Worm (Caenorhabditis elegans) whole organism, L4 larva: ENCODE data around the gene trxr-2.

ENCODE experiments used
- F26F4.8 ChIP-seq: fragments of 200-800 bp; sonication (Bioruptor generic); conservative IDR thresholded peaks from 2 replicates; pipeline ENCODE4 v1.3.6; 2022; ENCODE audit warnings: missing genetic modification characterization, missing compliant biosample characterization
- T26A8.4 ChIP-seq: fragments of 200-800 bp; sonication (Bioruptor generic); IDR thresholded peaks from 2 replicates; pipeline ENCODE4 v1.3.6; 2022; ENCODE audit warnings: missing genetic modification characterization, missing compliant biosample characterization
- Y5F2A.4 ChIP-seq: fragments of 200-800 bp; sonication (Bioruptor generic); optimal IDR thresholded peaks from 2 replicates; lab custom pipeline; 2018; ENCODE audit warnings: mild to moderate bottlenecking, missing genetic modification characterization, missing compliant biosample characterization
- ZK337.2 ChIP-seq: fragments of 200-800 bp; sonication (Bioruptor generic); IDR thresholded peaks from 2 replicates; pipeline ENCODE4 v1.3.6; 2022; ENCODE audit warnings: missing genetic modification reagents, missing genetic modification characterization, missing compliant biosample characterization
- aly-2 ChIP-seq: sonication (generic microtip); optimal IDR thresholded peaks from 2 replicates; lab custom pipeline; 2018; ENCODE audit warnings: missing biosample characterization, missing genetic modification characterization
- ama-1 ChIP-seq: fragments of 150-350 bp; optimal IDR thresholded peaks from 2 replicates; lab custom pipeline; 2014; ENCODE audit warnings: inconsistent platforms, mixed read lengths
- arid-1 ChIP-seq: fragments of 200-800 bp; sonication (Bioruptor generic); conservative IDR thresholded peaks from 2 replicates; pipeline ENCODE4 v1.3.6; 2022; ENCODE audit warnings: missing genetic modification reagents, missing genetic modification characterization, missing compliant biosample characterization
- attf-4 ChIP-seq: sonication (generic microtip); optimal IDR thresholded peaks from 3 replicates; lab custom pipeline; 2017; ENCODE audit warnings: missing biosample characterization, missing genetic modification characterization
- ceh-20 ChIP-seq: fragments of 200-800 bp; sonication (Bioruptor generic); IDR thresholded peaks from 2 replicates; pipeline ENCODE4 v1.3.6; 2022; ENCODE audit warnings: missing genetic modification reagents, missing genetic modification characterization, missing compliant biosample characterization
- ceh-28 ChIP-seq: fragments of 150-350 bp; optimal IDR thresholded peaks from 2 replicates; lab custom pipeline; 2014; ENCODE audit warnings: missing biosample characterization, missing genetic modification reagents, missing genetic modification characterization
- ceh-44 ChIP-seq: fragments of 200-800 bp; sonication (Bioruptor generic); IDR thresholded peaks from 2 replicates; pipeline ENCODE4 v1.3.6; 2022; ENCODE audit warnings: missing genetic modification reagents, missing genetic modification characterization, missing compliant biosample characterization
- ctbp-1 ChIP-seq: fragments of 200-800 bp; sonication (Bioruptor generic); IDR thresholded peaks from 2 replicates; pipeline ENCODE4 v1.3.6; 2022; ENCODE audit warnings: missing genetic modification reagents, missing genetic modification characterization, missing compliant biosample characterization
- daf-16 ChIP-seq, 3 experiments: sonication (generic microtip); optimal IDR thresholded peaks; 2 replicates each; lab custom pipeline; 2016 to 2017; ENCODE audit warnings: missing genetic modification characterization in 3 of 3, missing genetic modification reagents in 3 of 3, mild to moderate bottlenecking in 2 of 3, missing compliant biosample characterization in 2 of 3, missing biosample characterization in 1 of 3, moderate library complexity in 1 of 3
- daf-19 ChIP-seq: fragments of 200-800 bp; sonication (Bioruptor generic); conservative IDR thresholded peaks from 2 replicates; pipeline ENCODE4 v1.3.6; 2022; ENCODE audit warnings: missing genetic modification characterization, missing compliant biosample characterization
- dmd-9 ChIP-seq: fragments of 200-800 bp; sonication (Bioruptor generic); IDR thresholded peaks from 2 replicates; pipeline ENCODE4 v1.3.6; 2022; ENCODE audit warnings: missing genetic modification reagents, missing genetic modification characterization, missing compliant biosample characterization
- dpl-1 ChIP-seq: fragments of 150-350 bp; optimal IDR thresholded peaks from 2 replicates; lab custom pipeline; 2014; ENCODE audit warnings: missing biosample characterization, missing genetic modification reagents, missing genetic modification characterization
- dve-1 ChIP-seq: sonication (generic microtip); optimal IDR thresholded peaks from 2 replicates; lab custom pipeline; 2017; ENCODE audit warnings: antibody characterized with exemption, mild to moderate bottlenecking, missing genetic modification characterization, missing compliant biosample characterization; ENCODE audit not compliant: insufficient read depth
- egl-43 ChIP-seq: fragments of 200-800 bp; sonication (Bioruptor generic); IDR thresholded peaks from 2 replicates; pipeline ENCODE4 v1.3.6; 2022; ENCODE audit warnings: missing genetic modification reagents, missing genetic modification characterization, missing compliant biosample characterization
- fos-1 ChIP-seq: fragments of 150-350 bp; optimal IDR thresholded peaks from 2 replicates; lab custom pipeline; 2014; ENCODE audit warnings: missing biosample characterization, missing genetic modification characterization
- gei-8 ChIP-seq: fragments of 200-800 bp; sonication (Bioruptor generic); optimal IDR thresholded peaks from 2 replicates; lab custom pipeline; 2018; ENCODE audit warnings: mild to moderate bottlenecking, missing genetic modification characterization, missing compliant biosample characterization
- hif-1 ChIP-seq, 2 experiments: sonication (generic microtip); optimal IDR thresholded peaks; 2 replicates each; lab custom pipeline; 2016 to 2017; ENCODE audit warnings: missing compliant biosample characterization in 2 of 2, missing genetic modification characterization in 2 of 2, missing genetic modification reagents in 2 of 2, missing genotype in 2 of 2, mild to moderate bottlenecking in 1 of 2
- hlh-11 ChIP-seq: fragments of 200-800 bp; sonication (Bioruptor generic); optimal IDR thresholded peaks from 2 replicates; lab custom pipeline; 2018; ENCODE audit warnings: mild to moderate bottlenecking, missing genetic modification characterization, missing compliant biosample characterization
- jun-1 ChIP-seq: fragments of 150-350 bp; optimal IDR thresholded peaks from 2 replicates; lab custom pipeline; 2014; ENCODE audit warnings: missing biosample characterization, missing genetic modification reagents, missing genetic modification characterization
- lin-38 ChIP-seq: fragments of 200-800 bp; sonication (Bioruptor generic); IDR thresholded peaks from 2 replicates; pipeline ENCODE4 v1.3.6; 2022; ENCODE audit warnings: missing genetic modification reagents, missing genetic modification characterization, missing compliant biosample characterization
- madf-5 ChIP-seq, 2 experiments: fragments of 200-800 bp; sonication (Bioruptor generic); IDR thresholded peaks; 2 replicates each; pipeline ENCODE4 v1.3.6; 2022; ENCODE audit warnings: missing compliant biosample characterization in 2 of 2, missing genetic modification characterization in 2 of 2
- mdl-1 ChIP-seq, 2 experiments: fragments of 150-350 bp in 1 of 2; sonication (generic microtip) in 1 of 2; optimal IDR thresholded peaks; 2 replicates each; lab custom pipeline; 2014 to 2017; ENCODE audit warnings: missing biosample characterization in 2 of 2, missing genetic modification characterization in 2 of 2
- mdt-29 ChIP-seq: fragments of 200-800 bp; sonication (Bioruptor generic); IDR thresholded peaks from 2 replicates; pipeline ENCODE4 v1.3.6; 2022; ENCODE audit warnings: missing genetic modification reagents, missing genetic modification characterization, missing compliant biosample characterization
- mep-1 ChIP-seq: fragments of 150-350 bp; sonication (generic microtip); optimal IDR thresholded peaks from 3 replicates; lab custom pipeline; 2014; ENCODE audit warnings: missing biosample characterization, missing genetic modification characterization
- mes-2 ChIP-seq: sonication (generic microtip); optimal IDR thresholded peaks from 2 replicates; lab custom pipeline; 2016; ENCODE audit warnings: missing genotype, mild to moderate bottlenecking, missing genetic modification characterization, missing compliant biosample characterization; ENCODE audit not compliant: poor library complexity, severe bottlenecking
- nhr-10 ChIP-seq: fragments of 150-350 bp; optimal IDR thresholded peaks from 2 replicates; lab custom pipeline; 2014; ENCODE audit warnings: missing biosample characterization, missing genetic modification characterization
- nhr-111 ChIP-seq: fragments of 200-800 bp; sonication (Bioruptor generic); optimal IDR thresholded peaks from 2 replicates; lab custom pipeline; 2018; ENCODE audit warnings: mild to moderate bottlenecking, missing genetic modification characterization, missing compliant biosample characterization
- nhr-25 ChIP-seq: sonication (generic microtip); optimal IDR thresholded peaks from 2 replicates; lab custom pipeline; 2017; ENCODE audit warnings: missing genetic modification characterization, mild to moderate bottlenecking, missing compliant biosample characterization, antibody characterized with exemption, moderate library complexity, borderline replicate concordance; ENCODE audit not compliant: insufficient read depth
- nhr-42 ChIP-seq: fragments of 200-800 bp; sonication (Bioruptor generic); IDR thresholded peaks from 2 replicates; pipeline ENCODE4 v1.3.6; 2022; ENCODE audit warnings: missing genetic modification characterization, missing compliant biosample characterization
- nhr-77 ChIP-seq: fragments of 150-350 bp; optimal IDR thresholded peaks from 2 replicates; lab custom pipeline; 2014; ENCODE audit warnings: missing biosample characterization, missing genetic modification characterization
- php-3 ChIP-seq: fragments of 200-800 bp; sonication (Bioruptor generic); IDR thresholded peaks from 2 replicates; pipeline ENCODE4 v1.3.6; 2022; ENCODE audit warnings: missing genetic modification reagents, missing genetic modification characterization, missing compliant biosample characterization
- unc-130 ChIP-seq: sonication (generic microtip); optimal IDR thresholded peaks from 2 replicates; lab custom pipeline; 2016; ENCODE audit warnings: missing genetic modification reagents, missing genetic modification characterization, missing compliant biosample characterization
- unc-62 ChIP-seq, 3 experiments: fragments of 150-350 bp in 1 of 3; sonication (generic microtip); optimal IDR thresholded peaks in 2 of 3; peaks in 1 of 3; 1 replicate in 1 of 3; 2 replicates in 2 of 3; lab custom pipeline; 2014 to 2017; ENCODE audit warnings: missing biosample characterization in 3 of 3, missing genetic modification characterization in 3 of 3, missing genetic modification reagents in 3 of 3, missing genotype in 1 of 3
- zag-1 ChIP-seq: fragments of 150-350 bp; optimal IDR thresholded peaks from 2 replicates; lab custom pipeline; 2014; ENCODE audit warnings: missing biosample characterization, missing genetic modification characterization
- zfp-2 ChIP-seq: sonication (generic microtip); optimal IDR thresholded peaks from 2 replicates; lab custom pipeline; 2016; ENCODE audit warnings: mild to moderate bottlenecking, missing genetic modification characterization, missing compliant biosample characterization

trxr-2 gene

ce11 chrIII:8911598-8912194, 1.9 kb upstream of the trxr-2 start, which contains the start of gene tpk-1:
tpk-1 (plus strand) TSS chrIII:8912144.
- TF ChIP-seq Y5F2A.4, result no peak
- TF ChIP-seq egl-43 (GFP tag; lab: Robert Waterston, UW), result no peak
- no peak for TF ChIP-seq zag-1 (tag; lab: Kevin White, UChicago)
- no peak for TF ChIP-seq dve-1 (tag; lab: Kevin White, UChicago)
- TF ChIP-seq mep-1 (tag; lab: Kevin White, UChicago), result peak; percentile 19
- TF ChIP-seq nhr-77 (tag; lab: Kevin White, UChicago), result no peak
- no peak for TF ChIP-seq nhr-10
- peak; percentile 68 for TF ChIP-seq ama-1
- TF ChIP-seq mdt-29 (GFP tag; lab: Robert Waterston, UW), result 0 out of 2 replicates have a peak, but pooled peaks have one; percentile 9
- peak; percentile 27; the same call in 1 of the 2 replicates for TF ChIP-seq T26A8.4 (GFP tag; lab: Robert Waterston, UW)
- no peak for TF ChIP-seq fos-1 (tag; lab: Kevin White, UChicago)
- no peak for TF ChIP-seq daf-16 (GFP tag; optimal IDR thresholded peaks at IDR 0.05; lab: Kevin White, UChicago)
- no peak for TF ChIP-seq daf-16 (tag; optimal IDR thresholded peaks at IDR 0.05; lab: Kevin White, UChicago)
- no peak for TF ChIP-seq ZK337.2 (GFP tag; lab: Robert Waterston, UW)
- no peak for TF ChIP-seq madf-5 (GFP tag; IDR thresholded peaks at IDR 0.05; lab: Robert Waterston, UW)
- TF ChIP-seq arid-1 (GFP tag; lab: Robert Waterston, UW), result no peak
- TF ChIP-seq nhr-111 (GFP tag; lab: Kevin White, UChicago), result no peak
- no peak for TF ChIP-seq hif-1 (tag; optimal IDR thresholded peaks at IDR 0.05; lab: Kevin White, UChicago)
- no peak for TF ChIP-seq F26F4.8
- TF ChIP-seq nhr-25 (tag; lab: Kevin White, UChicago), result no peak
- TF ChIP-seq jun-1 (tag; lab: Kevin White, UChicago), result no peak
- TF ChIP-seq mdl-1 (tag; optimal IDR thresholded peaks at IDR 0.05; lab: Kevin White, UChicago), result no peak
- no peak for TF ChIP-seq mes-2 (tag; lab: Kevin White, UChicago)
- no peak for TF ChIP-seq php-3 (GFP tag; lab: Robert Waterston, UW)
- no peak for TF ChIP-seq unc-130 (GFP tag; lab: Kevin White, UChicago)
- TF ChIP-seq ceh-20 (GFP tag; lab: Robert Waterston, UW), result no peak

- TF ChIP-seq dpl-1, result no peak
- no peak for TF ChIP-seq gei-8 (GFP tag; lab: Kevin White, UChicago)
- no peak for TF ChIP-seq madf-5 (GFP tag; IDR thresholded peaks at IDR 0.05; lab: Robert Waterston, UW)
Observed at ce11 chrIII:8917879-8918381, 4.4 kb downstream of the trxr-2 start, which contains the start of gene cdc-25.3. cdc-25.3 (minus strand) TSS chrIII:8917929.

- no peak for TF ChIP-seq unc-62 (GFP tag; optimal IDR thresholded peaks at IDR 0.05 in 1 of 2; lab: Kevin White, UChicago)
- TF ChIP-seq unc-62 (tag; optimal IDR thresholded peaks at IDR 0.05; lab: Kevin White, UChicago), result no peak
- no peak for TF ChIP-seq lin-38 (GFP tag; lab: Robert Waterston, UW)
- TF ChIP-seq attf-4 (tag; lab: Kevin White, UChicago), result no peak
- no peak for TF ChIP-seq Y5F2A.4
- no peak for TF ChIP-seq hlh-11 (tag; lab: Kevin White, UChicago)
- no peak for TF ChIP-seq ceh-44
- TF ChIP-seq nhr-42 (GFP tag; lab: Robert Waterston, UW), result no peak
- no peak for TF ChIP-seq daf-19 (GFP tag; lab: Robert Waterston, UW)
- no peak for TF ChIP-seq hif-1 (tag; optimal IDR thresholded peaks at IDR 0.05; lab: Kevin White, UChicago)
- no peak for TF ChIP-seq mes-2 (tag; lab: Kevin White, UChicago)
- no peak for TF ChIP-seq egl-43 (GFP tag; lab: Robert Waterston, UW)
- TF ChIP-seq dve-1 (tag; lab: Kevin White, UChicago), result no peak
- no peak for TF ChIP-seq zfp-2 (tag; lab: Kevin White, UChicago)
- TF ChIP-seq unc-130 (GFP tag; lab: Kevin White, UChicago), result no peak
- TF ChIP-seq dmd-9 (GFP tag; lab: Robert Waterston, UW), result no peak
- no peak for TF ChIP-seq ceh-28 (tag; lab: Kevin White, UChicago)
- no peak for TF ChIP-seq ctbp-1 (GFP tag; lab: Robert Waterston, UW)
- TF ChIP-seq aly-2 (tag; lab: Kevin White, UChicago), result no peak
Observed at ce11 chrIII:8919784-8920183, 6.2 kb downstream of the trxr-2 start, which contains the start of gene ZK637.15. ZK637.15 (plus strand) TSS chrIII:8920084.
